Worm (Caenorhabditis elegans): ENCODE results near the gene mex-1.
A peak's percentile ranks its signal among the peaks of the same experiment; 100 is the strongest.

Gene mex-1

DNA sequence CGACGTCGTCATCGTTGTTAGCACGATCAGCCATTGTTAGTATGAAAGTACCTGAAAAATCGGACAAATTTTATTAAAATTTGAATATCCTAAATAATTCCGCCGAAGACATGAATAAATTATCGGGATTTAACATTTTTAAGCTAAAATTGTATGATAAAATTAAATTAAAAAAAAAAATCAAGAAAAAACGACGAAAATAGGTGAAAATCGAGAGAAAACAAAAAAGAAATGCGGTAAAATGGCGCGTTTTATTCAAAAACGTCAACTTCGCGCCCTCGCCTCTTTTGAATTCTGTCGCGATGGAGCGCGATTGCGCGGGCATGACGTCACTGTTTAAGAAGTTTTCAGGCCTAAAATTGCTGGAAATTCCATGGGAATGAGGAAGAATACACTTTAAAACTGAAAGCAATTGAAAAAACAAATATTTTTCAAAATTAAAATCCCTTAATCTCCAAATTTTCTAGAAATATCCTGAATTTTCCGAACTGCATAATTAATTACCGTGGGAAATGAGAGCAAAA lies 38.2 kb downstream of the mex-1 start, which contains the start of gene mcm-2 (continued):
- TF ChIP-seq ceh-90 (tag; optimal IDR thresholded peaks at IDR 0.05) = no peak
- TF ChIP-seq nhr-237 (tag; optimal IDR thresholded peaks at IDR 0.05) = no peak
- no peak for TF ChIP-seq zip-4 (GFP tag; optimal IDR thresholded peaks at IDR 0.05)
- TF ChIP-seq hlh-17 (GFP tag; optimal IDR thresholded peaks at IDR 0.05; ENCODE audit: borderline replicate concordance) = no peak
- TF ChIP-seq nhr-90 (tag; optimal IDR thresholded peaks at IDR 0.05; ENCODE audit: poor library complexity) = peak; percentile 53
- TF ChIP-seq nhr-12 (tag; optimal IDR thresholded peaks at IDR 0.05) = no peak
- peak; percentile 60 for TF ChIP-seq tbx-2 (tag; optimal IDR thresholded peaks at IDR 0.05)
- TF ChIP-seq mep-1 (tag; optimal IDR thresholded peaks at IDR 0.05) = peak; percentile 69
- TF ChIP-seq nhr-11 (tag; optimal IDR thresholded peaks at IDR 0.05) = no peak
- TF ChIP-seq ceh-63 (GFP tag; optimal IDR thresholded peaks at IDR 0.05) = no peak
- TF ChIP-seq lin-14 (GFP tag; optimal IDR thresholded peaks at IDR 0.05) = no peak
- no peak for TF ChIP-seq mef-2 (tag; optimal IDR thresholded peaks at IDR 0.05)
- peak; percentile 16 for TF ChIP-seq hpl-2 (GFP tag; optimal IDR thresholded peaks at IDR 0.05)
- no peak for TF ChIP-seq fos-1 (tag; optimal IDR thresholded peaks at IDR 0.05)
- TF ChIP-seq lin-35 (GFP tag; optimal IDR thresholded peaks at IDR 0.05) = peak; percentile 81 to 94
- TF ChIP-seq tlp-1 (tag; optimal IDR thresholded peaks at IDR 0.05) = no peak
- no peak for TF ChIP-seq fkh-4 (tag; optimal IDR thresholded peaks at IDR 0.05; ENCODE audit: borderline replicate concordance)
- peak; percentile 76 for TF ChIP-seq nhr-47 (tag; optimal IDR thresholded peaks at IDR 0.05)
- peak; percentile 73 for TF ChIP-seq lin-15B (tag; optimal IDR thresholded peaks at IDR 0.05)
- TF ChIP-seq nhr-28 (tag; optimal IDR thresholded peaks at IDR 0.05) = no peak
- peak; percentile 10 for TF ChIP-seq egl-13 (tag; optimal IDR thresholded peaks at IDR 0.05)
- TF ChIP-seq nhr-77 (tag; optimal IDR thresholded peaks at IDR 0.05) = peak; percentile 4
- TF ChIP-seq sup-37 (GFP tag; optimal IDR thresholded peaks at IDR 0.05) = no peak
- TF ChIP-seq pqm-1 (tag; optimal IDR thresholded peaks at IDR 0.05) = no peak
- TF ChIP-seq ets-5 (GFP tag; IDR thresholded peaks at IDR 0.05) = no peak
- no peak for TF ChIP-seq ztf-4 (tag; optimal IDR thresholded peaks at IDR 0.05)
- no peak for TF ChIP-seq nhr-76 (tag; optimal IDR thresholded peaks at IDR 0.05)
- TF ChIP-seq dpl-1 (GFP tag; optimal IDR thresholded peaks at IDR 0.05) = peak; percentile 87 to 91 (median 89)
- no peak for TF ChIP-seq sptf-1 (tag; optimal IDR thresholded peaks at IDR 0.05)
- no peak for TF ChIP-seq fkh-10 (GFP tag; optimal IDR thresholded peaks at IDR 0.05)
- no peak for TF ChIP-seq elt-3 (tag; optimal IDR thresholded peaks at IDR 0.05)
- no peak for TF ChIP-seq Y116A8C.19 (tag; optimal IDR thresholded peaks at IDR 0.05; ENCODE audit: borderline replicate concordance)

DNA sequence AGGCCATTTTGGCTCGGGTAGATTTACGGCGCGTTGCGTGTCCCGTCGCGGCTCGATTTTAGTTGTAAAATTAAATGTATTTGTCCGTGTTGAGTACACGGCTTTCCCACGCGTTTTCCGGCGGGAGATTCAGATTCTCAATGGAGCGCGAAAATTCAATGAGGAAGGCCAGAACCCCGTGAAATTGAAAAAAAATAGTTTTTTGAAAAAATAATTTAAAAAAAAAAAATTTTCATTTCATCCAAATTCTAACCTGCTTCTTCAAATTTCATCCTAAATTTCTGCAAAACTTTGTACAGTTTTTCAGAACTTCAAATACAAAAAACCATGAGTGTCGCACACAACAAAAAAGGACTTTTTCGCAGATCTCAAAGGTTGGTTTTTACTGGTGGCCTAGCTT lies 40.3 kb downstream of the mex-1 start, which contains the start of gene glb-29:
glb-29 (plus strand) TSS at position 301 of the 400 bp plus-strand sequence.
- TF ChIP-seq fkh-4 (tag; optimal IDR thresholded peaks at IDR 0.05; ENCODE audit: borderline replicate concordance) (no peak), ztf-11 (tag; optimal IDR thresholded peaks at IDR 0.05) (no peak), aha-1 (tag; optimal IDR thresholded peaks at IDR 0.05) (no peak), alr-1 (tag; optimal IDR thresholded peaks at IDR 0.05; ENCODE audit: borderline replicate concordance) (no peak), ceh-8 (GFP tag; optimal IDR thresholded peaks at IDR 0.05) (no peak), C16A3.4 (tag; optimal IDR thresholded peaks at IDR 0.05) (no peak), nhr-11 (tag; optimal IDR thresholded peaks at IDR 0.05) (no peak), sup-37 (GFP tag; optimal IDR thresholded peaks at IDR 0.05) (no peak), lin-14 (GFP tag; optimal IDR thresholded peaks at IDR 0.05) (no peak), C34B4.2 (tag; optimal IDR thresholded peaks at IDR 0.05) (no peak), ceh-63 (GFP tag; optimal IDR thresholded peaks at IDR 0.05) (no peak), pqm-1 (tag; optimal IDR thresholded peaks at IDR 0.05) (no peak), elt-2 (tag; optimal IDR thresholded peaks at IDR 0.05) (no peak), unc-62 (GFP tag; optimal IDR thresholded peaks at IDR 0.05) (no peak), nhr-90 (tag; optimal IDR thresholded peaks at IDR 0.05; ENCODE audit: poor library complexity) (no peak), ces-1 (GFP tag; optimal IDR thresholded peaks at IDR 0.05) (no peak)
